Fruit fly (Drosophila melanogaster) whole organism, adult: ENCODE data around the gene CG1544.

ENCODE experiments used
- CG11617 ChIP-seq: fragments of 200-800 bp; sonication (Bioruptor generic); optimal IDR thresholded peaks from 2 replicates; lab custom pipeline; 2017; ENCODE audit warnings: mild to moderate bottlenecking, missing biosample characterization, missing genetic modification reagents, missing genetic modification characterization
- CG12768 ChIP-seq: fragments of 200-800 bp; sonication (Bioruptor generic); optimal IDR thresholded peaks from 2 replicates; lab custom pipeline; 2017; ENCODE audit warnings: missing biosample characterization, missing genetic modification characterization, mild to moderate bottlenecking, moderate library complexity, missing genetic modification reagents
- CG14711 ChIP-seq: fragments of 200-800 bp; sonication (Bioruptor generic); optimal IDR thresholded peaks from 2 replicates; lab custom pipeline; 2018; ENCODE audit warnings: missing biosample characterization, mild to moderate bottlenecking, missing genetic modification characterization, moderate library complexity
- CG1620 ChIP-seq: fragments of 200-800 bp; sonication (Bioruptor generic); optimal IDR thresholded peaks from 2 replicates; lab custom pipeline; 2016; ENCODE audit warnings: missing biosample characterization, missing genetic modification characterization
- CG33017 ChIP-seq: fragments of 200-800 bp; sonication (Bioruptor generic); optimal IDR thresholded peaks from 2 replicates; lab custom pipeline; 2018; ENCODE audit warnings: missing biosample characterization, mild to moderate bottlenecking, missing genetic modification characterization, moderate library complexity
- CG5204 ChIP-seq: fragments of 200-800 bp; sonication (Bioruptor generic); optimal IDR thresholded peaks from 2 replicates; lab custom pipeline; 2016; ENCODE audit warnings: missing biosample characterization, missing genetic modification characterization
- CG7045 ChIP-seq: fragments of 200-800 bp; sonication (Bioruptor generic); optimal IDR thresholded peaks from 2 replicates; lab custom pipeline; 2017; ENCODE audit warnings: missing biosample characterization, mild to moderate bottlenecking, missing genetic modification characterization
- CG7101 ChIP-seq: fragments of 200-800 bp; sonication (Bioruptor generic); optimal IDR thresholded peaks from 2 replicates; lab custom pipeline; 2018; ENCODE audit warnings: missing biosample characterization, mild to moderate bottlenecking, missing genetic modification characterization, moderate library complexity
- Clk ChIP-seq: fragments of 200-800 bp; sonication (Bioruptor generic); optimal IDR thresholded peaks from 2 replicates; lab custom pipeline; 2017; ENCODE audit warnings: missing biosample characterization, missing genetic modification characterization
- Crg-1 ChIP-seq: fragments of 200-800 bp; sonication (Bioruptor generic); optimal IDR thresholded peaks from 2 replicates; lab custom pipeline; 2016; ENCODE audit warnings: missing biosample characterization, missing genetic modification characterization
- Hr96 ChIP-seq: fragments of 200-800 bp; sonication (Bioruptor generic); optimal IDR thresholded peaks from 2 replicates; lab custom pipeline; 2016; ENCODE audit warnings: missing biosample characterization, missing genetic modification characterization
- Mnt ChIP-seq: fragments of 200-800 bp; sonication (Bioruptor generic); optimal IDR thresholded peaks from 2 replicates; lab custom pipeline; 2016; ENCODE audit warnings: missing biosample characterization, mild to moderate bottlenecking, missing genetic modification characterization
- bab1 ChIP-seq: fragments of 200-800 bp; sonication (Bioruptor generic); optimal IDR thresholded peaks from 3 replicates; lab custom pipeline; 2019; ENCODE audit warnings: missing biosample characterization, mild to moderate bottlenecking, missing genetic modification characterization, moderate library complexity
- cic ChIP-seq: fragments of 200-800 bp; sonication (Bioruptor generic); optimal IDR thresholded peaks from 2 replicates; lab custom pipeline; 2017; ENCODE audit warnings: missing biosample characterization, mild to moderate bottlenecking, missing genetic modification characterization, moderate library complexity
- cnc ChIP-seq, 2 experiments: fragments of >200 bp; optimal IDR thresholded peaks; 2 replicates each; lab custom pipeline; 2017
- kay ChIP-seq: fragments of 200-800 bp; sonication (Bioruptor generic); peaks from one replicate; lab custom pipeline; 2016; ENCODE audit warnings: missing biosample characterization, missing genetic modification characterization, borderline replicate concordance
- ovo ChIP-seq: fragments of 200-800 bp; sonication (Bioruptor generic); optimal IDR thresholded peaks from 2 replicates; lab custom pipeline; 2016; ENCODE audit warnings: missing biosample characterization, missing genetic modification characterization
- pad ChIP-seq: fragments of 200-800 bp; sonication (Bioruptor generic); optimal IDR thresholded peaks from 3 replicates; lab custom pipeline; 2017; ENCODE audit warnings: missing biosample characterization, missing genetic modification characterization, mild to moderate bottlenecking, moderate library complexity, missing genetic modification reagents
- tj ChIP-seq: fragments of 200-800 bp; sonication (Bioruptor generic); optimal IDR thresholded peaks from 3 replicates; lab custom pipeline; 2017; ENCODE audit warnings: missing biosample characterization, mild to moderate bottlenecking, missing genetic modification characterization, moderate library complexity
- toe ChIP-seq: fragments of 200-800 bp; sonication (Bioruptor generic); optimal IDR thresholded peaks from 2 replicates; lab custom pipeline; 2016; ENCODE audit warnings: missing biosample characterization, missing genetic modification characterization

CG1544 gene

DNA sequence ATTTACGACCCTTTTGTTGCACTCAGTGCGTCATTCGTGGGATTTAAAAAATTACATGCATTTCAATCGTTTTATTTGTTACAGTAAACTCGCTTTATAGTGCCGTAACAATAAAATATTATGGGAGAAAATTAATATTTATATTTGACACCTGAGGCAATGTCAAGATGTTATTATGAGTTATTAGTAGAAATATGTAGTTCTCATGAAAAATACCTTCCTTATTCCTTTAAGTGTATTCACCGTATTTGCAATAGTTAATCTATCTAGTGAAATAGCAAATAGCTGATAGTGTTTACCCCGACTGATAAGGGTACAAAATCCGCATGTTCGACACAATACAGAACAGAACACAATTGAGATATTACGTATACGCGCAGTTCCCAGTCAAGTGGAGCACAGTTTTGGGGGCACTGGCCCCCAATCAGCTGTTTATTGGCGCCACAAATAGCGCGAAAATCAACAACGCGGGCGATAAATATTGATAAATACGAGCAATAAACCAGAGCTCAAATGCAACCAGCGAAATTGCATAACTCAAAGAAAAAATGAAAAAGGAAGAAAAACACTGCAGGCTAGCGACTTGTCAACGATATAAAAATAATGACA lies 53.8 kb downstream of the CG1544 start:
- no peak for TF ChIP-seq cnc (optimal IDR thresholded peaks at IDR 0.05; lab: Kevin White, UChicago)
- TF ChIP-seq CG5204, result peak; percentile 67
- TF ChIP-seq toe, result no peak
- no peak for TF ChIP-seq Clk
- no peak for TF ChIP-seq Crg-1 (GFP tag; lab: Kevin White, UChicago)
- peak; percentile 26 for TF ChIP-seq pad (GFP tag; lab: Kevin White, UChicago)
- no peak for TF ChIP-seq bab1 (GFP tag; lab: Kevin White, UChicago)
- no peak for TF ChIP-seq kay (GFP tag; lab: Kevin White, UChicago)
- TF ChIP-seq CG14711, result peak; percentile 68
- no peak for TF ChIP-seq CG1620 (GFP tag; lab: Kevin White, UChicago)
- peak; percentile 19 for TF ChIP-seq cic (GFP tag; lab: Kevin White, UChicago)
- peak; percentile 70 for TF ChIP-seq CG11617 (GFP tag; lab: Kevin White, UChicago)
- peak; percentile 79 for TF ChIP-seq CG7101 (tag; lab: Kevin White, UChicago)
- peak; percentile 45 for TF ChIP-seq CG7045 (GFP tag; lab: Kevin White, UChicago)
- TF ChIP-seq ovo, result no peak
- TF ChIP-seq tj (GFP tag; lab: Kevin White, UChicago), result peak; percentile 38
- TF ChIP-seq CG12768, result peak; percentile 69
- TF ChIP-seq CG33017 (tag; lab: Kevin White, UChicago), result peak; percentile 84
- TF ChIP-seq Mnt (GFP tag; lab: Kevin White, UChicago), result peak; percentile 27
- TF ChIP-seq Hr96 (GFP tag; lab: Kevin White, UChicago), result peak; percentile 23

DNA sequence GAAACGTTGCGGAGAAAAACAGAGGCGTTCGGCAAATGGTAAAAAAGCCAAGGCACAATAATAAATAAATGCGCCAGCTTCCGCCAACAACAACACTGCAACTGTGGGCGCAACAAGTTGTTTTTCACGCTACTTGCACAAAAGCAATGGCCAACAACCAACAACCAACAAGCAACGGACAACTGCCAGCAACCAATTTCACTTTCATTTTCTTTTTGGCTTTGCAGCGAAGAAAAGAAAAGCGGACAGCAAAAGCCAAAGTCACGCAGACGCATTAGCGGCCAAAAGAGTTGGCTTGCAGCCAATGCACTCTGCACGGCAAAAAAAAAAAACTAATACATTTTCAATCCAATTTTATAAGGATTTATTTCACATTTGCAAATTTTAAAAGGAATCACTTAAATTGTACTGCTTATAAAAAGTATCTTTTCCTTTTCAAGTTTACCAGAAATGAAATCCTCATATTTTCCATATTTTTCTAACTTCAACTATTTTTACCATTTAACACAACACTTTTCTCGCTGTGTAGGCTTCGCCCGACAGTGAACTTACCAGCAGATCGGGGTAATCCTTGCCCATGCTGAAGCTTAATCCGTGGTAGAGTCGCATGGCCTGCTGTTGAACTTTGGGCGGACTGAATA lies 54.5 kb downstream of the CG1544 start:
- TF ChIP-seq bab1 (GFP tag; lab: Kevin White, UChicago) (no peak), Clk (no peak), ovo (no peak), cnc (optimal IDR thresholded peaks at IDR 0.05; lab: Kevin White, UChicago) (no peak), CG33017 (tag; lab: Kevin White, UChicago) (no peak), Mnt (GFP tag; lab: Kevin White, UChicago) (no peak), kay (GFP tag; lab: Kevin White, UChicago) (no peak), cic (GFP tag; lab: Kevin White, UChicago) (no peak), Hr96 (GFP tag; lab: Kevin White, UChicago) (no peak), CG11617 (GFP tag; lab: Kevin White, UChicago) (no peak), pad (GFP tag; lab: Kevin White, UChicago) (no peak), tj (GFP tag; lab: Kevin White, UChicago) (no peak), CG7101 (tag; lab: Kevin White, UChicago) (no peak), CG1620 (GFP tag; lab: Kevin White, UChicago) (no peak), CG14711 (no peak), Crg-1 (GFP tag; lab: Kevin White, UChicago) (no peak), CG12768 (no peak), CG5204 (no peak)

DNA sequence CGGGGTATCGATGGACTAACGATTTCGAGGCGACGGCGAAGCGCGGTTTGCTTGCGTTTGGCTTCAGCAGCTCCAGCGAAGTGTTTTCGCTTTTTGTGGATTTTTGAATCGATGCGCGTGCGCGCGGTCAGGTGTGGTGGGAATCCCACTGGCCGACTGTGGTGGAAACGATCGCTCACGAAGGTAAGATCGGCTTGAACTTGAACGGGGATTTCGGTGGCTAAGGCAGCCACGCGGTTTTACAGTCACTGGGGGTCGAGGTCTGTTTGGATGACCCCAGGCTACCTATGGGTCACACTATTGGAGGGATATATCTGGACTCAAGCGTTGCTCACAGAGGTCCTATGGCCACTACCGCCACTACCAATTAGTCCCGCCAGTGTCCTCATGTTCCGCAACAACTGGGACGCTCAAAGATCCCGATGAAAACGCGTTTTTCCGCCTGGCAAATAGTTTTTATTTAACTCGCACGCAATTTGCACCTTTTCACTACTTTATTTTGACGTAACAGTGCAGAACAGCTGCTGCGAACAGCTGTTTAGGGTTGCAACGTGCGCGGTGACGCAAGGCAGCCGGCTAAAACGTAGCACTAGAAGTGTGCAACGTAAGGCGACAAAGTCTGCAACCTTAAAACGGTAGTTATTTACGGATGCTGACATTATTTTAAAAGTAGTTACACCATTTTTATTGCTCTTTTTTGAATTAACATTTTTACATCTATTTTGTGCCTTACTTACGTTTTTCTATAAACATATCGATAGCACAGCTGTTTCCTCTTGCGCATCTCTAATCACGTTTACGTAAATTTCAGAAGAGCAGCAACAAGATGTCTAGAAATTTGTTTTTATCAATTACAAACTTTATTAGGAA lies 55.6 kb downstream of the CG1544 start, which contains the start of the genes qless and mRpL32:
Gene qless (minus strand): TSS at position 516 of the 870 bp plus-strand sequence.
Gene mRpL32 (plus strand): TSS at position 780 of the 870 bp plus-strand sequence.
- TF ChIP-seq pad (GFP tag; lab: Kevin White, UChicago), result peak; percentile 10
- peak; percentile 32 for TF ChIP-seq Crg-1 (GFP tag; lab: Kevin White, UChicago)
- TF ChIP-seq CG33017 (tag; lab: Kevin White, UChicago), result peak; percentile 18
- peak; percentile 97 for TF ChIP-seq CG14711
- peak; percentile 64 for TF ChIP-seq CG7045 (GFP tag; lab: Kevin White, UChicago)
- TF ChIP-seq tj (GFP tag; lab: Kevin White, UChicago), result peak; percentile 27
- peak; percentile 82 for TF ChIP-seq Mnt (GFP tag; lab: Kevin White, UChicago)
- TF ChIP-seq CG12768, result peak; percentile 18
- TF ChIP-seq kay (GFP tag; lab: Kevin White, UChicago), result no peak
- peak; percentile 14 for TF ChIP-seq ovo
- TF ChIP-seq CG5204, result peak; percentile 47
- TF ChIP-seq CG11617 (GFP tag; lab: Kevin White, UChicago), result peak; percentile 37
- TF ChIP-seq CG1620 (GFP tag; lab: Kevin White, UChicago), result no peak
- TF ChIP-seq Clk, result peak; percentile 43
- peak; percentile 68 for TF ChIP-seq toe
- TF ChIP-seq cic (GFP tag; lab: Kevin White, UChicago), result no peak
- no peak for TF ChIP-seq cnc (optimal IDR thresholded peaks at IDR 0.05; lab: Kevin White, UChicago)
- TF ChIP-seq Hr96 (GFP tag; lab: Kevin White, UChicago), result peak; percentile 48
- peak; percentile 57 for TF ChIP-seq CG7101 (tag; lab: Kevin White, UChicago)
- peak; percentile 74 for TF ChIP-seq bab1 (GFP tag; lab: Kevin White, UChicago)
